Worm (Caenorhabditis elegans): ENCODE results near the gene C03C10.5.

Gene C03C10.5

ce11 chrIII:4070239-4070638, 21.7 kb downstream of the C03C10.5 start:
- no peak for TF ChIP-seq T22C8.4 (GFP tag; IDR thresholded peaks at IDR 0.05)
- TF ChIP-seq ztf-29 (GFP tag; IDR thresholded peaks at IDR 0.05) = no peak
- TF ChIP-seq med-1 (GFP tag; optimal IDR thresholded peaks at IDR 0.05; ENCODE audit: insufficient read depth) = no peak
- no peak for TF ChIP-seq cog-1 (tag; optimal IDR thresholded peaks at IDR 0.05)

DNA sequence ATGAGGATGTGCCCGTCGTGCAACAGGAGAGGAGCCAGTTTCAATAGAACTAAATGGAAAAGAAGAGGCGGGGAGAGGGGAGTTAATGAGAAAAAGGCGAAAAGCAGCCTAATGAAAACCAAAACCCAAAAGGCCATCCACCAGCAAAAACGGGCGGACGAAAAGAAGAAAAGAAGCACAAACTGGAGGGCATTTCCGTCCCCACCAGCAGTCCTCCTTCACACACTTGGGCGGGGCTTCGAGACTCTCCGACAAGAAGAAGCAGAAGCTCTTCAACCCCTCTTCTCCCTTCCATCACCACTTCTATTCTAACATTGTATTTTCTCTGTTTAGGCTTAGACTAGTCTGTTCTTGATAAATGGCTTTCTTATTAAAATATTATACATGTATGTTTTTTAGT, 23.8 kb downstream of the C03C10.5 start:
- no peak for TF ChIP-seq tab-1 (GFP tag; IDR thresholded peaks at IDR 0.05)
- TF ChIP-seq flt-1 (GFP tag; IDR thresholded peaks at IDR 0.05) = no peak
- no peak for TF ChIP-seq klf-2 (GFP tag; conservative IDR thresholded peaks at IDR 0.05)
- TF ChIP-seq ztf-29 (GFP tag; IDR thresholded peaks at IDR 0.05) = no peak
- TF ChIP-seq cog-1 (tag; optimal IDR thresholded peaks at IDR 0.05) = no peak
- TF ChIP-seq ztf-23 (GFP tag; IDR thresholded peaks at IDR 0.05) = no peak
- no peak for TF ChIP-seq med-1 (GFP tag; optimal IDR thresholded peaks at IDR 0.05; ENCODE audit: insufficient read depth)
- no peak for TF ChIP-seq T22C8.4 (GFP tag; IDR thresholded peaks at IDR 0.05)
- no peak for TF ChIP-seq ref-1 (GFP tag; conservative IDR thresholded peaks at IDR 0.05)

ce11 chrIII:4066333-4066732, 25.6 kb downstream of the C03C10.5 start, which contains the start of gene unc-79:
Gene unc-79 (plus strand): TSS chrIII:4066633.
- no peak for TF ChIP-seq ref-1 (GFP tag; conservative IDR thresholded peaks at IDR 0.05)
- TF ChIP-seq tab-1 (GFP tag; IDR thresholded peaks at IDR 0.05) = no peak

- TF ChIP-seq tab-1 (GFP tag; IDR thresholded peaks at IDR 0.05) = 0 out of 2 replicates have a peak, but pooled peaks have one; percentile 39
- no peak for TF ChIP-seq ztf-29 (GFP tag; IDR thresholded peaks at IDR 0.05)
- no peak for TF ChIP-seq T22C8.4 (GFP tag; IDR thresholded peaks at IDR 0.05)
Measured at ce11 chrIII:4063724-4064123, 28.2 kb downstream of the C03C10.5 start.

- peak; percentile 5; the same call in 1 of the 2 replicates for TF ChIP-seq ztf-29 (GFP tag; IDR thresholded peaks at IDR 0.05)
Measured at ce11 chrIII:4060856-4061383, 31.0 kb downstream of the C03C10.5 start.

ce11 chrIII:4060019-4060418, 31.9 kb downstream of the C03C10.5 start, which contains the start of gene his-70:
Gene his-70 (minus strand): TSS chrIII:4060119.
- TF ChIP-seq med-1 (GFP tag; optimal IDR thresholded peaks at IDR 0.05; ENCODE audit: insufficient read depth) (no peak), klf-2 (GFP tag; conservative IDR thresholded peaks at IDR 0.05) (no peak), ref-1 (GFP tag; conservative IDR thresholded peaks at IDR 0.05) (no peak), ztf-23 (GFP tag; IDR thresholded peaks at IDR 0.05) (no peak), flt-1 (GFP tag; IDR thresholded peaks at IDR 0.05) (no peak), cog-1 (tag; optimal IDR thresholded peaks at IDR 0.05) (no peak), tab-1 (GFP tag; IDR thresholded peaks at IDR 0.05) (no peak), ztf-29 (GFP tag; IDR thresholded peaks at IDR 0.05) (no peak), T22C8.4 (GFP tag; IDR thresholded peaks at IDR 0.05) (no peak)

- no peak for TF ChIP-seq flt-1 (GFP tag; IDR thresholded peaks at IDR 0.05)
- no peak for TF ChIP-seq ref-1 (GFP tag; conservative IDR thresholded peaks at IDR 0.05)
- no peak for TF ChIP-seq tab-1 (GFP tag; IDR thresholded peaks at IDR 0.05)
- no peak for TF ChIP-seq T22C8.4 (GFP tag; IDR thresholded peaks at IDR 0.05)
- TF ChIP-seq cog-1 (tag; optimal IDR thresholded peaks at IDR 0.05) = no peak
- no peak for TF ChIP-seq klf-2 (GFP tag; conservative IDR thresholded peaks at IDR 0.05)
- no peak for TF ChIP-seq ztf-23 (GFP tag; IDR thresholded peaks at IDR 0.05)
- TF ChIP-seq med-1 (GFP tag; optimal IDR thresholded peaks at IDR 0.05; ENCODE audit: insufficient read depth) = no peak
- TF ChIP-seq ztf-29 (GFP tag; IDR thresholded peaks at IDR 0.05) = no peak
Measured at ce11 chrIII:4058643-4059042, 33.3 kb downstream of the C03C10.5 start, which contains the start of gene his-69. Gene his-69 (minus strand): TSS chrIII:4058743.

ce11 chrIII:4057894-4058293, 34.0 kb downstream of the C03C10.5 start, which contains the start of gene rcq-5:
Gene rcq-5 (minus strand): TSS chrIII:4057976.
- TF ChIP-seq ztf-29 (GFP tag; IDR thresholded peaks at IDR 0.05) = no peak

DNA sequence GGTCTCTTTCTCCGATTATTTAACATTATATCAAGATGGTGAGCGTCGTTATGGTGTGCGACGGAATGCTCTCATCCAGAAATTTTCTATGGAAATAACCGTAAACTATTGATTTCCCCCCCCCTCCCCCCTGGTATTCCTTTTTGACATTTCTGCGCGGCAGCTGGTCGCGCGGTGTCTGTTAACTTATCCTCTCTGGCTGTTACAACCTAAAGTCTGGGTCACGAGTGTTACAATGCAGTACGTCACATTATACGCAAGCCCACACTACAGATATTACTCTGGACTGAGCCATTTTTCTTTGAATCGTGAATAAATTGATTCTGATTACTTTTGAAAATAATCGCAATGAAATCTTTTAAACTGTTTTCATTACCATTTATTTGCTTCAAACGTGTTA, 42.8 kb downstream of the C03C10.5 start:
- TF ChIP-seq flt-1 (GFP tag; IDR thresholded peaks at IDR 0.05) = no peak

DNA sequence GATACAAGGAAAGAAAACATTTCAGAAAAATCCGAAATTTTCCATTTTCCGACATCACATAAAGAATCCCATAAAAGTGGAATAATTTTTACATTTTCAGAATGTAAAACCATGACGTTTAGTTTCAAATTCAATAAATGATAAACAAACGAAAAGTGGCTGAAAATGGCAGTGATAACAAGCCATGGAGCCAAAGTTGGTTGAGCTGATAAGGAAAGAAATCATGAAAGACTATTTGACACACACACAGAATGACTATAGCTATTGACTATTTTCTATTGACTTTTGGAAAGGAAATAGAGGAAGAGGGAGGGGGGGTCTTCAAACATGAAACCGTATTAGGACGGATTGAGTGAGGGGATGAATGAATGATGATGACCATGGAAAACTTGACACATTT, 52.1 kb downstream of the C03C10.5 start:
- TF ChIP-seq med-1 (GFP tag; optimal IDR thresholded peaks at IDR 0.05; ENCODE audit: insufficient read depth) (no peak), tab-1 (GFP tag; IDR thresholded peaks at IDR 0.05) (no peak), ztf-23 (GFP tag; IDR thresholded peaks at IDR 0.05) (no peak), ztf-29 (GFP tag; IDR thresholded peaks at IDR 0.05) (no peak), T22C8.4 (GFP tag; IDR thresholded peaks at IDR 0.05) (no peak), cog-1 (tag; optimal IDR thresholded peaks at IDR 0.05) (no peak), flt-1 (GFP tag; IDR thresholded peaks at IDR 0.05) (no peak), klf-2 (GFP tag; conservative IDR thresholded peaks at IDR 0.05) (no peak), ref-1 (GFP tag; conservative IDR thresholded peaks at IDR 0.05) (no peak)
